Worm (Caenorhabditis elegans) whole organism, L4 larva: Measurements from ENCODE around the gene agt-2.

Source experiments
- F26F4.8 ChIP-seq: fragments of 200-800 bp; sonication (Bioruptor generic); conservative IDR thresholded peaks from 2 replicates; pipeline ENCODE4 v1.3.6; 2022; ENCODE audit warnings: missing genetic modification characterization, missing compliant biosample characterization
- R02D3.7 ChIP-seq: fragments of 150-350 bp; sonication (generic microtip); optimal IDR thresholded peaks from 3 replicates; lab custom pipeline; 2014; ENCODE audit warnings: missing biosample characterization, missing genetic modification characterization
- T26A8.4 ChIP-seq: fragments of 200-800 bp; sonication (Bioruptor generic); IDR thresholded peaks from 2 replicates; pipeline ENCODE4 v1.3.6; 2022; ENCODE audit warnings: missing genetic modification characterization, missing compliant biosample characterization
- Y48G9A.11 ChIP-seq: fragments of 200-800 bp; sonication (Bioruptor generic); IDR thresholded peaks from 2 replicates; pipeline ENCODE4 v1.3.6; 2022; ENCODE audit warnings: missing genetic modification reagents, missing genetic modification characterization, missing compliant biosample characterization
- ZK337.2 ChIP-seq: fragments of 200-800 bp; sonication (Bioruptor generic); IDR thresholded peaks from 2 replicates; pipeline ENCODE4 v1.3.6; 2022; ENCODE audit warnings: missing genetic modification reagents, missing genetic modification characterization, missing compliant biosample characterization
- ama-1 ChIP-seq: fragments of 150-350 bp; optimal IDR thresholded peaks from 2 replicates; lab custom pipeline; 2014; ENCODE audit warnings: inconsistent platforms, mixed read lengths
- arid-1 ChIP-seq: fragments of 200-800 bp; sonication (Bioruptor generic); conservative IDR thresholded peaks from 2 replicates; pipeline ENCODE4 v1.3.6; 2022; ENCODE audit warnings: missing genetic modification reagents, missing genetic modification characterization, missing compliant biosample characterization
- ceh-20 ChIP-seq: fragments of 200-800 bp; sonication (Bioruptor generic); IDR thresholded peaks from 2 replicates; pipeline ENCODE4 v1.3.6; 2022; ENCODE audit warnings: missing genetic modification reagents, missing genetic modification characterization, missing compliant biosample characterization
- ceh-28 ChIP-seq: fragments of 150-350 bp; optimal IDR thresholded peaks from 2 replicates; lab custom pipeline; 2014; ENCODE audit warnings: missing biosample characterization, missing genetic modification reagents, missing genetic modification characterization
- ceh-32 ChIP-seq: sonication (generic microtip); optimal IDR thresholded peaks from 2 replicates; lab custom pipeline; 2016; ENCODE audit warnings: mild to moderate bottlenecking, missing genetic modification characterization, missing compliant biosample characterization; ENCODE audit not compliant: poor library complexity
- ceh-44 ChIP-seq: fragments of 200-800 bp; sonication (Bioruptor generic); IDR thresholded peaks from 2 replicates; pipeline ENCODE4 v1.3.6; 2022; ENCODE audit warnings: missing genetic modification reagents, missing genetic modification characterization, missing compliant biosample characterization
- ceh-62 ChIP-seq: sonication (generic microtip); optimal IDR thresholded peaks from 2 replicates; lab custom pipeline; 2017; ENCODE audit warnings: missing biosample characterization, missing genetic modification characterization
- ceh-82 ChIP-seq: sonication (generic microtip); optimal IDR thresholded peaks from 2 replicates; lab custom pipeline; 2017; ENCODE audit warnings: missing biosample characterization, missing genetic modification characterization
- ces-1 ChIP-seq: fragments of 150-350 bp; sonication (generic microtip); optimal IDR thresholded peaks from 4 replicates; lab custom pipeline; 2014; ENCODE audit warnings: missing biosample characterization, missing genetic modification reagents, missing genetic modification characterization
- cey-2 ChIP-seq: sonication (generic microtip); optimal IDR thresholded peaks from 3 replicates; lab custom pipeline; 2017; ENCODE audit warnings: missing genetic modification characterization, mild to moderate bottlenecking, missing compliant biosample characterization, antibody characterized with exemption, borderline replicate concordance; ENCODE audit not compliant: insufficient read depth
- daf-12 ChIP-seq: fragments of 150-350 bp; optimal IDR thresholded peaks from 2 replicates; lab custom pipeline; 2014; ENCODE audit warnings: missing biosample characterization, missing genetic modification reagents, missing genetic modification characterization
- daf-8 ChIP-seq: fragments of 200-800 bp; sonication (Bioruptor generic); IDR thresholded peaks from 2 replicates; pipeline ENCODE4 v1.3.6; 2022; ENCODE audit warnings: missing genetic modification characterization, missing compliant biosample characterization
- dmd-6 ChIP-seq: fragments of 200-800 bp; sonication (Bioruptor generic); IDR thresholded peaks from 2 replicates; pipeline ENCODE4 v1.3.6; 2022; ENCODE audit warnings: missing genetic modification reagents, missing genetic modification characterization, missing compliant biosample characterization
- dpl-1 ChIP-seq: fragments of 150-350 bp; optimal IDR thresholded peaks from 2 replicates; lab custom pipeline; 2014; ENCODE audit warnings: missing biosample characterization, missing genetic modification reagents, missing genetic modification characterization
- duxl-1 ChIP-seq: sonication (generic microtip); optimal IDR thresholded peaks from 2 replicates; lab custom pipeline; 2016; ENCODE audit warnings: mild to moderate bottlenecking, missing genetic modification characterization, moderate library complexity, missing compliant biosample characterization; ENCODE audit not compliant: poor library complexity
- egl-43 ChIP-seq: fragments of 200-800 bp; sonication (Bioruptor generic); IDR thresholded peaks from 2 replicates; pipeline ENCODE4 v1.3.6; 2022; ENCODE audit warnings: missing genetic modification reagents, missing genetic modification characterization, missing compliant biosample characterization
- hlh-30 ChIP-seq: sonication (generic microtip); optimal IDR thresholded peaks from 2 replicates; lab custom pipeline; 2017; ENCODE audit warnings: antibody characterized with exemption, mild to moderate bottlenecking, missing genetic modification characterization, missing compliant biosample characterization; ENCODE audit not compliant: insufficient read depth
- lim-7 ChIP-seq: fragments of 200-800 bp; sonication (Bioruptor generic); IDR thresholded peaks from 2 replicates; pipeline ENCODE4 v1.3.6; 2022; ENCODE audit warnings: missing genetic modification characterization, missing compliant biosample characterization
- lin-1 ChIP-seq: fragments of 200-800 bp; sonication (Bioruptor generic); IDR thresholded peaks from 2 replicates; pipeline ENCODE4 v1.3.6; 2022; ENCODE audit warnings: missing genetic modification reagents, missing genetic modification characterization, missing compliant biosample characterization
- lin-39 ChIP-seq: fragments of 150-350 bp; optimal IDR thresholded peaks from 2 replicates; lab custom pipeline; 2014; ENCODE audit warnings: missing biosample characterization, missing genetic modification reagents, missing genetic modification characterization
- lsy-2 ChIP-seq, 2 experiments: fragments of 150-350 bp in 1 of 2; sonication (generic microtip) in 1 of 2; optimal IDR thresholded peaks; 2 replicates each; lab custom pipeline; 2014 to 2017; ENCODE audit warnings: missing biosample characterization in 2 of 2, missing genetic modification characterization in 2 of 2
- madf-9 ChIP-seq: fragments of 200-800 bp; sonication (Bioruptor generic); conservative IDR thresholded peaks from 2 replicates; pipeline ENCODE4 v1.3.6; 2022; ENCODE audit warnings: missing genetic modification reagents, missing genetic modification characterization, missing compliant biosample characterization
- mep-1 ChIP-seq: fragments of 150-350 bp; sonication (generic microtip); optimal IDR thresholded peaks from 3 replicates; lab custom pipeline; 2014; ENCODE audit warnings: missing biosample characterization, missing genetic modification characterization
- mes-2 ChIP-seq: sonication (generic microtip); optimal IDR thresholded peaks from 2 replicates; lab custom pipeline; 2016; ENCODE audit warnings: missing genotype, mild to moderate bottlenecking, missing genetic modification characterization, missing compliant biosample characterization; ENCODE audit not compliant: poor library complexity, severe bottlenecking
- mxl-3 ChIP-seq: fragments of 200-800 bp; sonication (Bioruptor generic); optimal IDR thresholded peaks from 2 replicates; lab custom pipeline; 2018; ENCODE audit warnings: mild to moderate bottlenecking, missing genetic modification characterization, missing compliant biosample characterization
- nhr-10 ChIP-seq: fragments of 150-350 bp; optimal IDR thresholded peaks from 2 replicates; lab custom pipeline; 2014; ENCODE audit warnings: missing biosample characterization, missing genetic modification characterization
- nhr-111 ChIP-seq: fragments of 200-800 bp; sonication (Bioruptor generic); optimal IDR thresholded peaks from 2 replicates; lab custom pipeline; 2018; ENCODE audit warnings: mild to moderate bottlenecking, missing genetic modification characterization, missing compliant biosample characterization
- nhr-237 ChIP-seq: sonication (generic microtip); optimal IDR thresholded peaks from 2 replicates; lab custom pipeline; 2017; ENCODE audit warnings: missing biosample characterization, missing genetic modification characterization
- nhr-48 ChIP-seq: sonication (generic microtip); optimal IDR thresholded peaks from 2 replicates; lab custom pipeline; 2016; ENCODE audit warnings: mild to moderate bottlenecking, missing genetic modification characterization, missing compliant biosample characterization
- nhr-77 ChIP-seq: fragments of 150-350 bp; optimal IDR thresholded peaks from 2 replicates; lab custom pipeline; 2014; ENCODE audit warnings: missing biosample characterization, missing genetic modification characterization
- pha-4 ChIP-seq, 2 experiments: fragments of 150-350 bp in 1 of 2; fragments of 200-800 bp in 1 of 2; sonication (Bioruptor generic) in 1 of 2; IDR thresholded peaks in 1 of 2; optimal IDR thresholded peaks in 1 of 2; 2 replicates each; pipeline versions ENCODE4 v1.3.6 to Lab custom; 2014 to 2022; ENCODE audit warnings: missing genetic modification characterization in 2 of 2, missing genetic modification reagents in 2 of 2, missing biosample characterization in 1 of 2, missing compliant biosample characterization in 1 of 2
- php-3 ChIP-seq: fragments of 200-800 bp; sonication (Bioruptor generic); IDR thresholded peaks from 2 replicates; pipeline ENCODE4 v1.3.6; 2022; ENCODE audit warnings: missing genetic modification reagents, missing genetic modification characterization, missing compliant biosample characterization
- pqm-1 ChIP-seq: sonication (generic microtip); optimal IDR thresholded peaks from 2 replicates; lab custom pipeline; 2017; ENCODE audit warnings: missing biosample characterization, missing genetic modification characterization
- rbr-2 ChIP-seq: sonication (generic microtip); optimal IDR thresholded peaks from 2 replicates; lab custom pipeline; 2016; ENCODE audit warnings: missing genotype, missing genetic modification characterization, missing compliant biosample characterization
- skn-1 ChIP-seq: fragments of 150-350 bp; optimal IDR thresholded peaks from 2 replicates; lab custom pipeline; 2014; ENCODE audit warnings: missing biosample characterization, missing genetic modification characterization
- snpc-1.2 ChIP-seq: fragments of 200-800 bp; sonication (Bioruptor generic); IDR thresholded peaks from 2 replicates; pipeline ENCODE4 v1.3.6; 2022; ENCODE audit warnings: missing genetic modification reagents, missing genetic modification characterization, missing compliant biosample characterization
- snpc-4 ChIP-seq: fragments of 150-350 bp; optimal IDR thresholded peaks from 2 replicates; lab custom pipeline; 2014; ENCODE audit warnings: missing biosample characterization, missing genetic modification characterization
- spr-3 ChIP-seq: fragments of 200-800 bp; sonication (Bioruptor generic); optimal IDR thresholded peaks from 2 replicates; lab custom pipeline; 2018; ENCODE audit warnings: mild to moderate bottlenecking, missing genetic modification characterization, missing compliant biosample characterization
- tag-97 ChIP-seq: fragments of 200-800 bp; sonication (Bioruptor generic); IDR thresholded peaks from 2 replicates; pipeline ENCODE4 v1.3.6; 2022; ENCODE audit warnings: missing genetic modification characterization, missing compliant biosample characterization
- unc-39 ChIP-seq: sonication (generic microtip); optimal IDR thresholded peaks from 2 replicates; lab custom pipeline; 2017; ENCODE audit warnings: missing biosample characterization, missing genetic modification characterization
- zfp-2 ChIP-seq: sonication (generic microtip); optimal IDR thresholded peaks from 2 replicates; lab custom pipeline; 2016; ENCODE audit warnings: mild to moderate bottlenecking, missing genetic modification characterization, missing compliant biosample characterization
- ztf-11 ChIP-seq: fragments of 150-350 bp; optimal IDR thresholded peaks from 2 replicates; lab custom pipeline; 2014; ENCODE audit warnings: missing biosample characterization, missing genetic modification characterization
- ztf-7 ChIP-seq: fragments of 150-350 bp; optimal IDR thresholded peaks from 2 replicates; lab custom pipeline; 2014; ENCODE audit warnings: missing biosample characterization, missing genetic modification characterization

The agt-2 gene

DNA sequence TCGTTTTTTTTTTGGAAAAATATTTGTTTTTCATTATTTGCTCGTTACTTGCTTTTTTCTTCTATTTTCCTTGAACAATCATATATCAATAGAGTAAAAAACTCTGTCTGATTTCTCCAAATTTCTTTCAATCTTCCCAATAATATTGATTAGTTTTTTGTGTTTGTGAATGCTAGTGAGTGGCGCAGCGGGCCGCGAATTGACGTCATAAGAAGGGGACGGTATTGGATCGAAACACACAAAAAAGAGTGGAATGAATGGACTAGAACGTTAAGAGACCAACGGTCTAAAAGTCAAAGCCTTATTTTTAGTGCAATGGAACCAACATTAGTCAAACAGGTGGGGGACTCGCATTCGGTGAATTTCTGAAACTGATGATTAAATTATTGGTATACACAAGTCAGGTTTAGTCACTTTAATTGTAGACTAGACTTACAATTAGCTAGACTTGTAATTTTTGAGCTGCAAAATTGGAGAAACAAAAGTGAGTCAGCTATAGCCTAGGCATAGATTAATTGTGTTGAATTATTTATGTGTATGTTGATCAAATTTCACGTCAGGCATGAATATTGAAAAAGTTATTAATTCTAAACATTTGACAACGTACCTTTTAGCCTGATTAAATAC, 41.8 kb downstream of the agt-2 start (continued):
- TF ChIP-seq egl-43 (no peak), unc-39 (no peak), php-3 (no peak)

DNA sequence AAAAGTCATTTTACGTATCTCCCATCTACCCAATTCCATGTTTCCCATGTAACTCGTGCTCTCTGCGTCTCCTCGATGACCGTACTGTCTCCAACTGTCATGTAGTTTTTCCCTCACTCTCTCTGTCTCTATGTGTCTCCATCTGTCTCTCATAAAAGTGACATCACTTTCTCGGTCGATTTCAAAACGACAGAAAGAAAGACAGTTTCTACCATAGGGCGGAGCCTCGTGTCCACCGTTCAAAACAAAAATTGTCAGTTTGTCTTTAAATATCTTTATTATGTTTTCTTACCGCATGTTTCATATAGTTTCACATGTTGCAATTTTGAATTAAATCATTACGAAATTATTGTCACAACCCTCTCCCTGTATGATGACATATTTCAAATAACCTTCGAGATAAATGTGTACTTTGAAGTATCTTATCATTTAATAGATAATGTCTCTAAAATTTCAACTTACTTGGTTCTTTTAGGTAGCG, 43.4 kb downstream of the agt-2 start:
- TF ChIP-seq hlh-30 (tag; lab: Kevin White, UChicago) (peak; percentile 94), R02D3.7 (no peak), rbr-2 (tag; lab: Kevin White, UChicago) (peak; percentile 68), nhr-111 (GFP tag; lab: Kevin White, UChicago) (no peak), ceh-62 (tag; lab: Kevin White, UChicago) (no peak), mxl-3 (GFP tag; lab: Kevin White, UChicago) (peak; percentile 81), nhr-77 (tag; lab: Kevin White, UChicago) (peak; percentile 76), Y48G9A.11 (no peak), ceh-32 (tag; lab: Kevin White, UChicago) (no peak), ZK337.2 (no peak; the same call in 1 of the 2 replicates), nhr-237 (tag; lab: Kevin White, UChicago) (no peak), arid-1 (GFP tag; lab: Robert Waterston, UW) (0 out of 2 replicates have a peak, but pooled peaks have one; percentile 22), pha-4 (GFP tag; IDR thresholded peaks at IDR 0.05; lab: Robert Waterston, UW) (peak; percentile 74; the same call in 1 of the 2 replicates), pha-4 (tag; optimal IDR thresholded peaks at IDR 0.05; lab: Kevin White, UChicago) (peak; percentile 57), madf-9 (GFP tag; lab: Robert Waterston, UW) (0 out of 2 replicates have a peak, but pooled peaks have one; percentile 60), lin-1 (GFP tag; lab: Robert Waterston, UW) (peak; percentile 58), nhr-48 (tag; lab: Kevin White, UChicago) (peak; percentile 90), tag-97 (GFP tag; lab: Robert Waterston, UW) (no peak), mes-2 (tag; lab: Kevin White, UChicago) (peak; percentile 67), zfp-2 (tag; lab: Kevin White, UChicago) (no peak), dpl-1 (GFP tag; lab: Kevin White, UChicago) (peak; percentile 26), ceh-82 (tag; lab: Kevin White, UChicago) (no peak), lin-39 (no peak), ztf-11 (no peak), F26F4.8 (no peak), daf-8 (GFP tag; lab: Robert Waterston, UW) (no peak), ztf-7 (tag; lab: Kevin White, UChicago) (peak; percentile 52), spr-3 (GFP tag; lab: Kevin White, UChicago) (no peak), daf-12 (tag; lab: Kevin White, UChicago) (no peak), cey-2 (tag; lab: Kevin White, UChicago) (peak; percentile 61), mep-1 (peak; percentile 68), duxl-1 (tag; lab: Kevin White, UChicago) (no peak), pqm-1 (tag; lab: Kevin White, UChicago) (peak; percentile 30), lim-7 (no peak), php-3 (peak; percentile 89), skn-1 (no peak), ces-1 (GFP tag; lab: Kevin White, UChicago) (no peak), snpc-4 (no peak), lsy-2 (tag; optimal IDR thresholded peaks at IDR 0.05; lab: Kevin White, UChicago) (peak; percentile 67 to 86), snpc-1.2 (GFP tag; lab: Robert Waterston, UW) (no peak), ceh-28 (tag; lab: Kevin White, UChicago) (no peak), ceh-44 (GFP tag; lab: Robert Waterston, UW) (no peak), T26A8.4 (GFP tag; lab: Robert Waterston, UW) (peak; percentile 64), ceh-20 (GFP tag; lab: Robert Waterston, UW) (peak; percentile 77), ama-1 (no peak), dmd-6 (peak; percentile 98), nhr-10 (peak; percentile 61)
